Worm (Caenorhabditis elegans): ENCODE results near the gene psd-1.

DNA sequence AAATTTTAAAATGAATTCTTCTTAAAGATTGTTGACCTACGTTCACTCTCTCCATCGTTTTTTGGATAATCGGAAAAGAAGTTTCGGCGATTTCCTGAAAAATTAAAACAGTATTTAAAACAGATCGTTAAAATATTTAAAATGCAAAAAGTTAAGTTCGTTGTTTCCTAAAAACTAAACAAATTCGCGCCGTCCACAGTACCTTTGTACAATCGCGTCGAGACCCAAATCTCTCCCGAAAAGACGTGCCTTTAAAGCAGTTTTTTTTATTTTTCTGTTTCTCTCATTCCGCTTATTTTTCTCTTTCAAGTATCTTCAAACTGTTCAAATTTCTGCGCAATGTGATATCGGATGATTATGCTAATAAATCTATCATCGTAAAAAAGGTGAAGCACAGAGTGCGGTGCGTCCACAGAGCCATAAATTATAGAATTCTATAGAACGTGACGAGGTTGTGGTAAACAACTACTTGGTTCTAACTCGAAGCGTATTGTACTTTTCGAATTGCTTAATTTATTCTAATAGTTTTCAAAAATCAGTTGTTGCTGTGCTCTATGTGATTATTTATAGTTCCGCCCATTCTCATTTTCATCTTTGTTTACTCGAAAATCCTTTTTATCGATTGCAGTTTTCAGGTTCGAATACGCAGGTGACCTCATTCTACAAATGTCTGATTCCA is 35.6 kb upstream of the psd-1 start, which contains the start of the genes F56C9.6 and F56C9.3:
- no peak for TF ChIP-seq hlh-30 (tag; optimal IDR thresholded peaks at IDR 0.05; ENCODE audit: insufficient read depth)
- TF ChIP-seq nhr-11 (tag; optimal IDR thresholded peaks at IDR 0.05): no peak
- no peak for TF ChIP-seq ttx-3 (tag; optimal IDR thresholded peaks at IDR 0.05)
- no peak for TF ChIP-seq pqm-1 (tag; optimal IDR thresholded peaks at IDR 0.05)
- no peak for TF ChIP-seq ets-4 (tag; optimal IDR thresholded peaks at IDR 0.05)
- no peak for TF ChIP-seq elt-2 (tag; optimal IDR thresholded peaks at IDR 0.05)
- no peak for TF ChIP-seq tbx-2 (tag; optimal IDR thresholded peaks at IDR 0.05)
- TF ChIP-seq ama-1 (optimal IDR thresholded peaks at IDR 0.05): no peak
- no peak for TF ChIP-seq ref-2 (tag; optimal IDR thresholded peaks at IDR 0.05)
- TF ChIP-seq unc-3 (GFP tag; conservative IDR thresholded peaks at IDR 0.05): no peak
- no peak for TF ChIP-seq unc-3 (tag; optimal IDR thresholded peaks at IDR 0.05)
- TF ChIP-seq K09A11.1 (tag; optimal IDR thresholded peaks at IDR 0.05; ENCODE audit: insufficient read depth): no peak
- no peak for TF ChIP-seq gmeb-2 (tag; optimal IDR thresholded peaks at IDR 0.05)
